Worm (Caenorhabditis elegans): ENCODE measurements around the gene F40G12.7.
A peak's percentile ranks its signal among the peaks of the same experiment; 100 is the strongest.

- TF ChIP-seq zag-1 (tag; optimal IDR thresholded peaks at IDR 0.05) (no peak), unc-62 (GFP tag; optimal IDR thresholded peaks at IDR 0.05) (no peak), ztf-11 (tag; optimal IDR thresholded peaks at IDR 0.05) (no peak), nhr-237 (tag; optimal IDR thresholded peaks at IDR 0.05) (no peak), nhr-11 (tag; optimal IDR thresholded peaks at IDR 0.05) (no peak), gmeb-1 (tag; optimal IDR thresholded peaks at IDR 0.05) (no peak), fos-1 (tag; optimal IDR thresholded peaks at IDR 0.05) (peak; percentile 4), ama-1 (optimal IDR thresholded peaks at IDR 0.05) (no peak), nhr-23 (tag; optimal IDR thresholded peaks at IDR 0.05) (no peak), elt-1 (tag; optimal IDR thresholded peaks at IDR 0.05) (no peak), mab-5 (tag; optimal IDR thresholded peaks at IDR 0.05) (no peak), blmp-1 (tag; optimal IDR thresholded peaks at IDR 0.05; ENCODE audit: insufficient read depth) (no peak), nhr-77 (tag; optimal IDR thresholded peaks at IDR 0.05) (no peak), egl-27 (tag; optimal IDR thresholded peaks at IDR 0.05) (no peak)
Measured at ce11 chrV:14231656-14232055, 42.7 kb upstream of the F40G12.7 start.
